Worm (Caenorhabditis elegans): Measurements from ENCODE around the gene F59B10.3.

Gene F59B10.3

DNA sequence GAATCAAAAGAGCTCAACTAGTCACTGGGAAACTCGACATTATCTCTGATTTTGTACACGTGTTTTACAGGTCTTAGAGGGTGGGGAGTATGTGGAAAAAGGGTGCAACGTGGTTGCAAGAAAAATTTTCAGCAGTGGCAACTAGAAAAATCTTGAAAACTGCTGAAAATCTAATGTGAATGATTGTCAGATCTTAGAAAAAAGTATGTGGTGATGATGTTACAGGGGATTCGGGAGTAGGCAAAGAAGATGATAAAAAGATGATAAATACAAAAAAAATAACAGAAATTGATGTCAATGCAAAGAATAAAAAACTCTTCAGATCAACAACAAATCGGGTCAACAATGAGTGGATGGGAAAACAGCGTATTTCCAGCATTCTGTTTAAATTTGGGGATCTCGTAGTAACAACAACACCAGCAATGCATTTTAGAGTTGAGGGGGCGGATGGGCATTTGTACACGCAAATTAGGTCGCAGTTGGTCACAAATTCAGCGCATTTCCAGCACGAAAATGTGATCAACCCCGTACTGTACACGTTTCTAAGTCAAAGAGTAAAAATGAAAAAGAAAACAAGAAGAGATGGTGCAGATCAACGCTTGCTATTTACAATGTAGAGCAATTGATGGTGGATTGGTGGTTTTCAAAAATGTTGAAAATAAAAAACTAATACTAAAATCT lies 33.3 kb downstream of the F59B10.3 start:
- TF ChIP-seq lir-1 (GFP tag; conservative IDR thresholded peaks at IDR 0.05) (no peak), akir-1 (GFP tag; optimal IDR thresholded peaks at IDR 0.05) (no peak), unc-62 (GFP tag; optimal IDR thresholded peaks at IDR 0.05) (no peak), snpc-3.4 (tag; optimal IDR thresholded peaks at IDR 0.05) (no peak), hmg-20 (GFP tag; IDR thresholded peaks at IDR 0.05) (no peak), ceh-58 (GFP tag; IDR thresholded peaks at IDR 0.05) (0 out of 2 replicates have a peak, but pooled peaks have one; percentile 78), mes-4 (tag; optimal IDR thresholded peaks at IDR 0.05) (no peak), ekl-4 (GFP tag; IDR thresholded peaks at IDR 0.05) (peak; percentile 5; the same call in 1 of the 2 replicates), tbp1 (GFP tag; optimal IDR thresholded peaks at IDR 0.05) (peak; percentile 33), him-1 (tag; optimal IDR thresholded peaks at IDR 0.05) (no peak), F57C9.4 (tag; optimal IDR thresholded peaks at IDR 0.05) (peak; percentile 66), nhr-27 (tag; optimal IDR thresholded peaks at IDR 0.05) (no peak), repo-1 (tag; optimal IDR thresholded peaks at IDR 0.05) (peak; percentile 76), ceh-40 (GFP tag; IDR thresholded peaks at IDR 0.05) (no peak), aptf-3 (GFP tag; IDR thresholded peaks at IDR 0.05) (0 out of 2 replicates have a peak, but pooled peaks have one; percentile 4), lin-54 (GFP tag; optimal IDR thresholded peaks at IDR 0.05) (no peak), ZK185.1 (tag; optimal IDR thresholded peaks at IDR 0.05; ENCODE audit: poor library complexity, severe bottlenecking) (peak; percentile 36), madf-3 (GFP tag; IDR thresholded peaks at IDR 0.05) (peak; percentile 82; the same call in 1 of the 2 replicates), snpc-4 (GFP tag; optimal IDR thresholded peaks at IDR 0.05) (no peak), snpc-4 (tag; optimal IDR thresholded peaks at IDR 0.05) (peak in 1 of 4 experiments; percentile 2), lin-40 (tag; optimal IDR thresholded peaks at IDR 0.05) (no peak), madf-10 (tag; optimal IDR thresholded peaks at IDR 0.05) (no peak), sea-2 (GFP tag; IDR thresholded peaks at IDR 0.05) (peak; percentile 54; the same call in 1 of the 2 replicates), chd-7 (tag; optimal IDR thresholded peaks at IDR 0.05) (peak; percentile 20), hlh-26 (GFP tag; conservative IDR thresholded peaks at IDR 0.05) (0 out of 2 replicates have a peak, but pooled peaks have one; percentile 58), attf-3 (GFP tag; conservative IDR thresholded peaks at IDR 0.05) (peak; percentile 39; the same call in 1 of the 2 replicates), F39B2.1 (GFP tag; IDR thresholded peaks at IDR 0.05) (0 out of 2 replicates have a peak, but pooled peaks have one; percentile 9), ama-1 (optimal IDR thresholded peaks at IDR 0.05) (peak; percentile 44), ama-1 (GFP tag; optimal IDR thresholded peaks at IDR 0.05) (no peak), tlf-1 (GFP tag; optimal IDR thresholded peaks at IDR 0.05) (no peak), cebp-1 (GFP tag; IDR thresholded peaks at IDR 0.05) (peak; percentile 65), cebp-1 (tag; optimal IDR thresholded peaks at IDR 0.05) (peak; percentile 49), hlh-12 (tag; optimal IDR thresholded peaks at IDR 0.05) (no peak), cebp-2 (GFP tag; IDR thresholded peaks at IDR 0.05) (0 out of 2 replicates have a peak, but pooled peaks have one; percentile 73), athp-1 (tag; optimal IDR thresholded peaks at IDR 0.05) (no peak), nhr-80 (tag; optimal IDR thresholded peaks at IDR 0.05) (no peak), zim-3 (tag; optimal IDR thresholded peaks at IDR 0.05) (peak; percentile 66), sptf-2 (GFP tag; optimal IDR thresholded peaks at IDR 0.05) (no peak), B0019.2 (GFP tag; conservative IDR thresholded peaks at IDR 0.05) (no peak), K12H6.12 (tag; optimal IDR thresholded peaks at IDR 0.05) (peak; percentile 47), rpc-1 (optimal IDR thresholded peaks at IDR 0.05) (no peak), rpc-1 (tag; optimal IDR thresholded peaks at IDR 0.05) (no peak), ztf-25 (GFP tag; IDR thresholded peaks at IDR 0.05) (peak; percentile 27; the same call in 1 of the 2 replicates), Y56A3A.18 (GFP tag; IDR thresholded peaks at IDR 0.05) (0 out of 2 replicates have a peak, but pooled peaks have one; percentile 11), ztf-26 (tag; optimal IDR thresholded peaks at IDR 0.05) (peak; percentile 39), ets-4 (GFP tag; optimal IDR thresholded peaks at IDR 0.05) (peak; percentile 53), K11D2.4 (GFP tag; IDR thresholded peaks at IDR 0.05) (no peak), Y79H2A.3 (GFP tag; conservative IDR thresholded peaks at IDR 0.05) (no peak), rcor-1 (GFP tag; IDR thresholded peaks at IDR 0.05) (0 out of 2 replicates have a peak, but pooled peaks have one; percentile 19)
